Fruit fly (Drosophila melanogaster) whole organism, embryonic: ENCODE data around the gene Atf3.
A peak's percentile ranks its signal among the peaks of the same experiment; 100 is the strongest.

Source experiments
- Atf6 ChIP-seq: fragments of 200-800 bp; sonication (Bioruptor generic); IDR thresholded peaks from 2 replicates; pipeline ENCODE4 v1.3.6; 2022; ENCODE audit warnings: missing biosample characterization, missing genetic modification characterization
- B-H1 ChIP-seq: fragments of 200-800 bp; sonication (Bioruptor generic); IDR thresholded peaks from 3 replicates; pipeline ENCODE4 v1.3.6; 2022; ENCODE audit warnings: missing biosample characterization, missing genetic modification characterization
- CG10959 ChIP-seq: fragments of 200-800 bp; sonication (Bioruptor generic); IDR thresholded peaks from 2 replicates; pipeline ENCODE4 v1.3.6; 2022; ENCODE audit warnings: missing biosample characterization, missing genetic modification characterization
- CG12236 ChIP-seq: fragments of 200-800 bp; sonication (Bioruptor generic); optimal IDR thresholded peaks from 2 replicates; lab custom pipeline; 2016; ENCODE audit warnings: missing biosample characterization, missing genetic modification characterization
- CG12942 ChIP-seq: fragments of 200-800 bp; sonication (Bioruptor generic); optimal IDR thresholded peaks from 3 replicates; lab custom pipeline; 2016; ENCODE audit warnings: missing biosample characterization, missing genetic modification characterization
- CG13287 ChIP-seq: fragments of 200-800 bp; sonication (Bioruptor generic); IDR thresholded peaks from 2 replicates; pipeline ENCODE4 v1.3.6; 2022; ENCODE audit warnings: missing biosample characterization, missing genetic modification characterization; ENCODE audit not compliant: partially characterized antibody
- CG1647 ChIP-seq: fragments of 200-800 bp; sonication (Bioruptor generic); optimal IDR thresholded peaks from 3 replicates; lab custom pipeline; 2016; ENCODE audit warnings: missing biosample characterization, missing genetic modification characterization
- CG16863 ChIP-seq: fragments of 200-800 bp; sonication (Bioruptor generic); optimal IDR thresholded peaks from 3 replicates; lab custom pipeline; 2016; ENCODE audit warnings: missing biosample characterization, missing genetic modification characterization
- CG17802 ChIP-seq: fragments of 200-800 bp; sonication (Bioruptor generic); optimal IDR thresholded peaks from 2 replicates; lab custom pipeline; 2018; ENCODE audit warnings: missing biosample characterization, mild to moderate bottlenecking, missing genetic modification characterization, moderate library complexity
- CG1832 ChIP-seq: fragments of 200-800 bp; sonication (Bioruptor generic); optimal IDR thresholded peaks from 2 replicates; lab custom pipeline; 2017; ENCODE audit warnings: missing biosample characterization, mild to moderate bottlenecking, missing genetic modification characterization, inconsistent platforms
- CG30020 ChIP-seq: fragments of 200-800 bp; optimal IDR thresholded peaks from 2 replicates; lab custom pipeline; 2019; ENCODE audit warnings: missing biosample characterization, mild to moderate bottlenecking, missing genetic modification characterization, moderate library complexity
- CG31224 ChIP-seq: fragments of 200-800 bp; sonication (Bioruptor generic); IDR thresholded peaks from 2 replicates; pipeline ENCODE4 v1.3.6; 2022; ENCODE audit warnings: missing biosample characterization, missing genetic modification characterization
- CG3407 ChIP-seq: fragments of 200-800 bp; sonication (Bioruptor generic); optimal IDR thresholded peaks from 2 replicates; lab custom pipeline; 2018; ENCODE audit warnings: missing biosample characterization, mild to moderate bottlenecking, missing genetic modification characterization
- CG5245 ChIP-seq: fragments of 200-800 bp; sonication (Bioruptor generic); optimal IDR thresholded peaks from 3 replicates; lab custom pipeline; 2016; ENCODE audit warnings: missing biosample characterization, missing genetic modification characterization
- CG7839 ChIP-seq: fragments of 200-800 bp; sonication (Bioruptor generic); optimal IDR thresholded peaks from 3 replicates; lab custom pipeline; 2018; ENCODE audit warnings: missing biosample characterization, mild to moderate bottlenecking, missing genetic modification characterization, moderate library complexity
- CG8281 ChIP-seq: fragments of 200-800 bp; sonication (Bioruptor generic); optimal IDR thresholded peaks from 2 replicates; lab custom pipeline; 2018; ENCODE audit warnings: missing biosample characterization, mild to moderate bottlenecking, missing genetic modification characterization, moderate library complexity
- CG9727 ChIP-seq: fragments of 200-800 bp; sonication (Bioruptor generic); optimal IDR thresholded peaks from 3 replicates; lab custom pipeline; 2017; ENCODE audit warnings: missing biosample characterization, mild to moderate bottlenecking, missing genetic modification characterization
- CHES-1-like ChIP-seq: fragments of 200-800 bp; sonication (Bioruptor generic); optimal IDR thresholded peaks from 2 replicates; lab custom pipeline; 2016; ENCODE audit warnings: missing biosample characterization, missing genetic modification characterization
- Dfd ChIP-seq, 2 experiments: fragments of >200 bp; optimal IDR thresholded peaks; 2 replicates each; lab custom pipeline; 2017; ENCODE audit warnings: missing biosample characterization in 2 of 2, missing genetic modification characterization in 2 of 2
- Dp ChIP-seq: fragments of 200-800 bp; sonication (Bioruptor generic); optimal IDR thresholded peaks from 2 replicates; lab custom pipeline; 2018; ENCODE audit warnings: missing biosample characterization, mild to moderate bottlenecking, missing genetic modification characterization, moderate library complexity
- Drgx ChIP-seq: fragments of 200-800 bp; sonication (Bioruptor generic); IDR thresholded peaks from 2 replicates; pipeline ENCODE4 v1.3.6; 2022; ENCODE audit warnings: missing biosample characterization, missing genetic modification characterization
- E2f2 ChIP-seq: fragments of 200-800 bp; sonication (Bioruptor generic); IDR thresholded peaks from 2 replicates; pipeline ENCODE4 v1.3.6; 2022; ENCODE audit warnings: missing biosample characterization, missing genetic modification characterization
- Hr39 ChIP-seq: fragments of >200 bp; optimal IDR thresholded peaks from 2 replicates; lab custom pipeline; 2017
- Jarid2 ChIP-seq: fragments of 200-800 bp; sonication (Bioruptor generic); optimal IDR thresholded peaks from 3 replicates; lab custom pipeline; 2017; ENCODE audit warnings: mild to moderate bottlenecking, missing biosample characterization, missing genetic modification reagents, missing genetic modification characterization
- MTF-1 ChIP-seq: fragments of 200-800 bp; sonication (Bioruptor generic); optimal IDR thresholded peaks from 2 replicates; lab custom pipeline; 2018; ENCODE audit warnings: missing biosample characterization, mild to moderate bottlenecking, missing genetic modification characterization, borderline replicate concordance
- Med ChIP-seq: fragments of 200-800 bp; sonication (Bioruptor generic); peaks from one replicate; lab custom pipeline; 2016; ENCODE audit warnings: missing biosample characterization, missing genetic modification characterization, mild to moderate bottlenecking, inconsistent platforms, moderate library complexity
- NC2β ChIP-seq: fragments of 200-800 bp; sonication (Bioruptor generic); optimal IDR thresholded peaks from 2 replicates; lab custom pipeline; 2016; ENCODE audit warnings: missing biosample characterization, missing genetic modification characterization
- NFAT ChIP-seq: fragments of 200-800 bp; sonication (Bioruptor generic); IDR thresholded peaks from 2 replicates; pipeline ENCODE4 v1.3.6; 2022; ENCODE audit warnings: missing biosample characterization, missing genetic modification characterization
- Nf-YB ChIP-seq: fragments of 200-800 bp; sonication (Bioruptor generic); optimal IDR thresholded peaks from 3 replicates; lab custom pipeline; 2019; ENCODE audit warnings: missing biosample characterization, mild to moderate bottlenecking, missing genetic modification characterization, moderate library complexity
- Vsx1 ChIP-seq: fragments of 200-800 bp; sonication (Bioruptor generic); optimal IDR thresholded peaks from 2 replicates; lab custom pipeline; 2017; ENCODE audit warnings: missing biosample characterization, mild to moderate bottlenecking, missing genetic modification characterization, missing genetic modification reagents
- bsh ChIP-seq, 2 experiments: fragments of 200-800 bp; sonication (Bioruptor generic); optimal IDR thresholded peaks; 2 replicates each; lab custom pipeline; 2017 to 2018; ENCODE audit warnings: mild to moderate bottlenecking in 2 of 2, missing biosample characterization in 2 of 2, missing genetic modification characterization in 2 of 2, moderate library complexity in 1 of 2
- chif ChIP-seq, 2 experiments: fragments of 200-800 bp; sonication (Bioruptor generic); optimal IDR thresholded peaks; 3 replicates each; lab custom pipeline; 2016; ENCODE audit warnings: missing biosample characterization in 2 of 2, missing genetic modification characterization in 2 of 2
- corto ChIP-seq: fragments of 200-800 bp; sonication (Bioruptor generic); optimal IDR thresholded peaks from 2 replicates; lab custom pipeline; 2016; ENCODE audit warnings: missing biosample characterization, mild to moderate bottlenecking, missing genetic modification characterization, moderate library complexity
- crc ChIP-seq: fragments of 200-800 bp; sonication (Bioruptor generic); optimal IDR thresholded peaks from 2 replicates; lab custom pipeline; 2016; ENCODE audit warnings: missing biosample characterization, missing genetic modification characterization
- cwo ChIP-seq: fragments of 200-800 bp; sonication (Bioruptor generic); optimal IDR thresholded peaks from 3 replicates; lab custom pipeline; 2017; ENCODE audit warnings: missing biosample characterization, missing genetic modification characterization, mild to moderate bottlenecking, moderate library complexity, missing genetic modification reagents
- dmrt11E ChIP-seq: fragments of 200-800 bp; sonication (Bioruptor generic); optimal IDR thresholded peaks from 3 replicates; lab custom pipeline; 2018; ENCODE audit warnings: missing biosample characterization, mild to moderate bottlenecking, missing genetic modification characterization, moderate library complexity
- fu2 ChIP-seq: fragments of 200-800 bp; sonication (Bioruptor generic); optimal IDR thresholded peaks from 2 replicates; lab custom pipeline; 2016; ENCODE audit warnings: missing biosample characterization, missing genetic modification characterization
- hb ChIP-seq: fragments of 200-800 bp; sonication (Bioruptor generic); IDR thresholded peaks from 3 replicates; pipeline ENCODE4 v1.3.6; 2022; ENCODE audit warnings: missing biosample characterization, missing genetic modification characterization; ENCODE audit not compliant: partially characterized antibody
- hth ChIP-seq: fragments of >200 bp; optimal IDR thresholded peaks from 2 replicates; lab custom pipeline; 2017; ENCODE audit warnings: inconsistent platforms
- ind ChIP-seq: fragments of 200-800 bp; sonication (Bioruptor generic); optimal IDR thresholded peaks from 3 replicates; lab custom pipeline; 2016; ENCODE audit warnings: missing biosample characterization, missing genetic modification characterization
- inv ChIP-seq: fragments of 200-800 bp; sonication (Bioruptor generic); IDR thresholded peaks from 2 replicates; pipeline ENCODE4 v1.3.6; 2022; ENCODE audit warnings: missing biosample characterization, missing genetic modification characterization; ENCODE audit not compliant: partially characterized antibody
- odd ChIP-seq: fragments of 200-800 bp; sonication (Bioruptor generic); optimal IDR thresholded peaks from 2 replicates; lab custom pipeline; 2017; ENCODE audit warnings: missing biosample characterization, mild to moderate bottlenecking, missing genetic modification characterization
- onecut ChIP-seq: fragments of 200-800 bp; sonication (Bioruptor generic); IDR thresholded peaks from 2 replicates; pipeline ENCODE4 v1.3.6; 2022; ENCODE audit warnings: missing biosample characterization, missing genetic modification characterization
- prd ChIP-seq, 3 experiments: fragments of >200 bp in 2 of 3; fragments of 200-800 bp in 1 of 3; sonication (Bioruptor generic) in 1 of 3; optimal IDR thresholded peaks in 2 of 3; IDR thresholded peaks in 1 of 3; 2 replicates in 2 of 3; 3 replicates in 1 of 3; pipeline versions ENCODE4 v1.3.6 to Lab custom; 2017 to 2022; ENCODE audit warnings: missing biosample characterization in 1 of 3, missing genetic modification characterization in 1 of 3
- sd ChIP-seq: fragments of 200-800 bp; sonication (Bioruptor generic); optimal IDR thresholded peaks from 3 replicates; lab custom pipeline; 2018; ENCODE audit warnings: missing biosample characterization, mild to moderate bottlenecking, missing genetic modification characterization, moderate library complexity
- sr ChIP-seq: fragments of 200-800 bp; sonication (Bioruptor generic); IDR thresholded peaks from 3 replicates; pipeline ENCODE4 v1.3.6; 2022; ENCODE audit warnings: missing biosample characterization, missing genetic modification characterization
- tna ChIP-seq: fragments of 200-800 bp; sonication (Bioruptor generic); IDR thresholded peaks from 2 replicates; pipeline ENCODE4 v1.3.6; 2022; ENCODE audit warnings: missing biosample characterization, missing genetic modification characterization; ENCODE audit not compliant: partially characterized antibody
- unc-4 ChIP-seq: fragments of 200-800 bp; sonication (Bioruptor generic); IDR thresholded peaks from 2 replicates; pipeline ENCODE4 v1.3.6; 2022; ENCODE audit warnings: missing biosample characterization, missing genetic modification characterization; ENCODE audit not compliant: partially characterized antibody
- vvl ChIP-seq: fragments of 200-800 bp; sonication (Bioruptor generic); IDR thresholded peaks from 2 replicates; pipeline ENCODE4 v1.3.6; 2022; ENCODE audit warnings: missing biosample characterization, missing genetic modification characterization

Gene Atf3

DNA sequence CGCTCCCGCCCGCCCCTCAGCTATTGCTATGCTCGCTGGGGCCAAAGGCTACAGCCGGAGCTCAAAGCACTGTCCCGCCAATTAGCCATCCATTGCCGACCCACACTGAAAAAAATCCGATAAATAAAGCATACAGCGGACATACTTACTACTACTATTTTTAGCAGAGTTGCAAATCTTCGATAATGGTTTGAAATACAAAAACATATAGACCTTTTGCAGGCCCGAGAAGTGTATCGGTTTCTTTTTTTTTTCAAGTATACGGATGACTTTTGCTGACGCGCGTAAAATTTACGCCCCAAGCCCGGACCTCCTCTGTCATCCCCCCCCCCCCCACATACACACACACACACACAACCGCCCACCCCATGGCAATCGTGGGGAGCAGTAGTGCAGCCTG is 43.4 kb downstream of the Atf3 start:
- TF ChIP-seq NFAT (GFP tag; lab: Robert Waterston, UW) (no peak), Drgx (peak; percentile 62)

DNA sequence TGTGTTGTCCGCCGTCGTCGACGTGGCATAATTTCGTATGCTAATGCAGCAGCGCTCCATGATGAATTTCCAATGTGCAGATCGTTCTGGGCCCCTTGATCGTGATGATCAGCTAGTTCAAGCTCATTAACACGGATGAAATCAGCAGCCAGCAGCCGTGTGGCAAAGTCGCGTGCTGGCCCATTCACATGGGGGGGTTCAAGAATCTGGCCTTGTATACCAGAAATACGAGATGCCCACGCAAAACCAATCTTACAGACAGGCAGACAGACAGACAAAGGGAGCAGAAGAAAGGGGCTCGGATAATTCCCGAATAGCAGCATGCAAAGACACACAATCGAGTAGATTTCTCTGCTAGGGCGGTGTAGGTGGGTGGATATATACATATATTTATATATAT is 45.5 kb downstream of the Atf3 start:
- TF ChIP-seq odd (GFP tag; lab: Kevin White, UChicago) (no peak), Atf6 (GFP tag; lab: Robert Waterston, UW) (no peak), CG5245 (no peak), Hr39 (lab: Kevin White, UChicago) (no peak), CG8281 (tag; lab: Kevin White, UChicago) (no peak), prd (optimal IDR thresholded peaks at IDR 0.05; lab: Kevin White, UChicago) (no peak), prd (GFP tag; IDR thresholded peaks at IDR 0.05; lab: Robert Waterston, UW) (no peak), cwo (GFP tag; lab: Kevin White, UChicago) (peak; percentile 69), CG16863 (GFP tag; lab: Kevin White, UChicago) (no peak), B-H1 (no peak), CG13287 (GFP tag; lab: Robert Waterston, UW) (no peak), CG10959 (GFP tag; lab: Robert Waterston, UW) (no peak), hb (no peak), CG31224 (GFP tag; lab: Robert Waterston, UW) (no peak), chif (GFP tag; optimal IDR thresholded peaks at IDR 0.05; lab: Kevin White, UChicago) (no peak), Dp (GFP tag; lab: Kevin White, UChicago) (no peak), CG1832 (no peak), Med (GFP tag; lab: Kevin White, UChicago) (peak; percentile 8), hth (lab: Kevin White, UChicago) (no peak), CHES-1-like (no peak), corto (no peak), NC2β (GFP tag; lab: Kevin White, UChicago) (no peak), sr (GFP tag; lab: Robert Waterston, UW) (peak; percentile 84), ind (GFP tag; lab: Kevin White, UChicago) (no peak), Vsx1 (GFP tag; lab: Kevin White, UChicago) (no peak), MTF-1 (GFP tag; lab: Kevin White, UChicago) (no peak), vvl (GFP tag; lab: Robert Waterston, UW) (peak; percentile 56; the same call in 1 of the 2 replicates), CG1647 (no peak), Dfd (GFP tag; optimal IDR thresholded peaks at IDR 0.05; lab: Kevin White, UChicago) (no peak), unc-4 (GFP tag; lab: Robert Waterston, UW) (no peak), tna (GFP tag; lab: Robert Waterston, UW) (0 out of 2 replicates have a peak, but pooled peaks have one; percentile 17), CG3407 (no peak), CG17802 (tag; lab: Kevin White, UChicago) (no peak), CG7839 (no peak), dmrt11E (tag; lab: Kevin White, UChicago) (no peak), fu2 (no peak), sd (tag; lab: Kevin White, UChicago) (peak; percentile 35), inv (no peak), Jarid2 (GFP tag; lab: Kevin White, UChicago) (no peak), CG12942 (no peak), E2f2 (GFP tag; lab: Robert Waterston, UW) (no peak), Nf-YB (GFP tag; lab: Kevin White, UChicago) (no peak), crc (GFP tag; lab: Kevin White, UChicago) (no peak), onecut (GFP tag; lab: Robert Waterston, UW) (no peak), CG12236 (GFP tag; lab: Kevin White, UChicago) (no peak), CG30020 (tag; lab: Kevin White, UChicago) (no peak), CG9727 (GFP tag; lab: Kevin White, UChicago) (no peak), bsh (GFP tag; optimal IDR thresholded peaks at IDR 0.05; lab: Kevin White, UChicago) (no peak)
